Worm (Caenorhabditis elegans) whole organism, late embryonic: ENCODE results near the gene ttll-12.

Experiments
- ama-1 ChIP-seq: fragments of 150-350 bp; optimal IDR thresholded peaks from 2 replicates; lab custom pipeline; 2014
- ceh-2 ChIP-seq: sonication (generic microtip); optimal IDR thresholded peaks from 2 replicates; lab custom pipeline; 2016; ENCODE audit warnings: missing genotype, missing genetic modification characterization, missing compliant biosample characterization
- ceh-22 ChIP-seq: sonication (generic microtip); optimal IDR thresholded peaks from 2 replicates; lab custom pipeline; 2017; ENCODE audit warnings: missing biosample characterization, missing genetic modification characterization
- ceh-34 ChIP-seq: sonication (generic microtip); optimal IDR thresholded peaks from 2 replicates; lab custom pipeline; 2016; ENCODE audit warnings: mild to moderate bottlenecking, missing genetic modification characterization, missing compliant biosample characterization
- dmd-4 ChIP-seq: sonication (generic microtip); optimal IDR thresholded peaks from 2 replicates; lab custom pipeline; 2016; ENCODE audit warnings: borderline replicate concordance, missing genetic modification characterization, missing compliant biosample characterization
- elt-4 ChIP-seq: sonication (generic microtip); optimal IDR thresholded peaks from 2 replicates; lab custom pipeline; 2016; ENCODE audit warnings: missing genetic modification characterization, missing compliant biosample characterization
- hlh-30 ChIP-seq: sonication (generic microtip); optimal IDR thresholded peaks from 2 replicates; lab custom pipeline; 2017; ENCODE audit warnings: antibody characterized with exemption, missing genetic modification characterization, missing compliant biosample characterization; ENCODE audit not compliant: insufficient read depth
- pros-1 ChIP-seq: fragments of 150-350 bp; optimal IDR thresholded peaks from 2 replicates; lab custom pipeline; 2014; ENCODE audit warnings: missing biosample characterization, missing genetic modification reagents, missing genetic modification characterization
- sox-2 ChIP-seq: fragments of 200-800 bp; sonication (Bioruptor generic); IDR thresholded peaks from 2 replicates; pipeline ENCODE4 v1.3.6; 2022; ENCODE audit warnings: missing genetic modification reagents, missing genetic modification characterization, missing compliant biosample characterization
- zip-5 ChIP-seq: sonication (generic microtip); optimal IDR thresholded peaks from 2 replicates; lab custom pipeline; 2016; ENCODE audit warnings: missing genetic modification characterization, missing compliant biosample characterization

ce11 chrII:9374807-9375206 lies 36.0 kb downstream of the ttll-12 start, which contains the start of gene C06C3.12:
- no peak for TF ChIP-seq hlh-30 (tag; lab: Kevin White, UChicago)
- TF ChIP-seq dmd-4: no peak
- TF ChIP-seq ceh-34: no peak
- no peak for TF ChIP-seq ceh-2 (tag; lab: Kevin White, UChicago)
- no peak for TF ChIP-seq ama-1 (lab: Kevin White, UChicago)
- TF ChIP-seq pros-1 (tag; lab: Kevin White, UChicago): no peak
- TF ChIP-seq zip-5 (tag; lab: Kevin White, UChicago): no peak
- TF ChIP-seq sox-2: no peak
- TF ChIP-seq elt-4 (tag; lab: Kevin White, UChicago): no peak
- no peak for TF ChIP-seq ceh-22 (tag; lab: Kevin White, UChicago)
